Worm (Caenorhabditis elegans) whole organism, L3 larva: Measurements from ENCODE around the gene nhr-285.

ENCODE experiments used
- ceh-9 ChIP-seq: sonication (generic microtip); optimal IDR thresholded peaks from 2 replicates; lab custom pipeline; 2018; ENCODE audit warnings: missing biosample characterization, missing genetic modification characterization
- eor-1 ChIP-seq, 2 experiments: fragments of 150-350 bp; optimal IDR thresholded peaks; 2 replicates each; lab custom pipeline; 2014 to 2018; ENCODE audit warnings: missing biosample characterization in 2 of 2, missing genetic modification characterization in 2 of 2
- fkh-10 ChIP-seq: sonication (generic microtip); optimal IDR thresholded peaks from 2 replicates; lab custom pipeline; 2017; ENCODE audit warnings: missing biosample characterization, missing genetic modification reagents, missing genetic modification characterization
- lin-39 ChIP-seq: fragments of 150-350 bp; optimal IDR thresholded peaks from 2 replicates; lab custom pipeline; 2018; ENCODE audit warnings: missing biosample characterization, missing genetic modification reagents, missing genetic modification characterization
- nhr-11 ChIP-seq: fragments of 150-350 bp; optimal IDR thresholded peaks from 2 replicates; lab custom pipeline; 2014; ENCODE audit warnings: missing biosample characterization, missing genetic modification characterization
- nhr-237 ChIP-seq: fragments of 150-350 bp; optimal IDR thresholded peaks from 2 replicates; lab custom pipeline; 2014; ENCODE audit warnings: missing biosample characterization, missing genetic modification characterization
- nhr-25 ChIP-seq: sonication (generic microtip); optimal IDR thresholded peaks from 2 replicates; lab custom pipeline; 2017; ENCODE audit warnings: missing biosample characterization, missing genetic modification characterization
- pqm-1 ChIP-seq: fragments of 150-350 bp; optimal IDR thresholded peaks from 2 replicates; lab custom pipeline; 2017; ENCODE audit warnings: missing biosample characterization, missing genetic modification characterization, inconsistent platforms
- zag-1 ChIP-seq: fragments of 150-350 bp; optimal IDR thresholded peaks from 2 replicates; lab custom pipeline; 2014; ENCODE audit warnings: missing biosample characterization, missing genetic modification characterization
- ztf-11 ChIP-seq: fragments of 150-350 bp; optimal IDR thresholded peaks from 2 replicates; lab custom pipeline; 2014; ENCODE audit warnings: missing biosample characterization, missing genetic modification characterization
- ztf-4 ChIP-seq: fragments of 150-350 bp; optimal IDR thresholded peaks from 2 replicates; lab custom pipeline; 2014; ENCODE audit warnings: missing biosample characterization, missing genetic modification characterization

- TF ChIP-seq ztf-4 (tag; lab: Kevin White, UChicago) (no peak), lin-39 (tag; lab: Kevin White, UChicago) (no peak), nhr-11 (no peak), eor-1 (tag; optimal IDR thresholded peaks at IDR 0.05; lab: Kevin White, UChicago) (no peak), nhr-25 (no peak), fkh-10 (GFP tag; lab: Kevin White, UChicago) (no peak), nhr-237 (tag; lab: Kevin White, UChicago) (no peak), zag-1 (no peak), ztf-11 (no peak), pqm-1 (tag; lab: Kevin White, UChicago) (no peak), ceh-9 (no peak)
These were observed 45.5 kb downstream of the nhr-285 start, which contains the start of gene T23D5.3 for ce11 chrV:15733568-15733967.
